Fruit fly (Drosophila melanogaster) whole organism, embryonic: ENCODE data around the gene ProRS-m.

Experiments
- Ada2b ChIP-seq: fragments of 200-800 bp; sonication (Bioruptor generic); IDR thresholded peaks from 2 replicates; pipeline ENCODE4 v1.3.6; 2022; ENCODE audit warnings: missing biosample characterization, missing genetic modification characterization
- Awh ChIP-seq: fragments of 200-800 bp; sonication (Bioruptor generic); IDR thresholded peaks from 2 replicates; pipeline ENCODE4, ENCODE4 v1.3.6; 2022; ENCODE audit warnings: missing biosample characterization, missing genetic modification characterization
- Blimp-1 ChIP-seq: fragments of 200-800 bp; sonication (Bioruptor generic); optimal IDR thresholded peaks from 3 replicates; lab custom pipeline; 2018; ENCODE audit warnings: missing biosample characterization, missing genetic modification characterization, mild to moderate bottlenecking, moderate library complexity, missing genetic modification reagents
- CG11504 ChIP-seq: fragments of 200-800 bp; sonication (Bioruptor generic); optimal IDR thresholded peaks from 3 replicates; lab custom pipeline; 2019; ENCODE audit warnings: missing biosample characterization, mild to moderate bottlenecking, missing genetic modification characterization, moderate library complexity
- CG11695 ChIP-seq: fragments of 200-800 bp; sonication (Bioruptor generic); IDR thresholded peaks from 3 replicates; pipeline ENCODE4 v1.3.6; 2022; ENCODE audit warnings: missing biosample characterization, missing genetic modification characterization
- CG12659 ChIP-seq: fragments of 200-800 bp; sonication (Bioruptor generic); optimal IDR thresholded peaks from 3 replicates; lab custom pipeline; 2017; ENCODE audit warnings: mild to moderate bottlenecking, missing biosample characterization, missing genetic modification reagents, missing genetic modification characterization
- CG13287 ChIP-seq: fragments of 200-800 bp; sonication (Bioruptor generic); IDR thresholded peaks from 2 replicates; pipeline ENCODE4 v1.3.6; 2022; ENCODE audit warnings: missing biosample characterization, missing genetic modification characterization; ENCODE audit not compliant: partially characterized antibody
- CG13296 ChIP-seq: fragments of 200-800 bp; sonication (Bioruptor generic); optimal IDR thresholded peaks from 3 replicates; lab custom pipeline; 2018; ENCODE audit warnings: missing biosample characterization, mild to moderate bottlenecking, missing genetic modification characterization
- CG14050 ChIP-seq: fragments of 200-800 bp; sonication (Bioruptor generic); IDR thresholded peaks from 3 replicates; pipeline ENCODE4 v1.3.6; 2022; ENCODE audit warnings: missing biosample characterization, missing genetic modification characterization
- CG14710 ChIP-seq: fragments of 200-800 bp; sonication (Bioruptor generic); optimal IDR thresholded peaks from 3 replicates; lab custom pipeline; 2019; ENCODE audit warnings: missing biosample characterization, mild to moderate bottlenecking, missing genetic modification characterization, moderate library complexity
- CG15514 ChIP-seq: fragments of 200-800 bp; sonication (Bioruptor generic); optimal IDR thresholded peaks from 3 replicates; lab custom pipeline; 2017; ENCODE audit warnings: missing biosample characterization, missing genetic modification characterization, mild to moderate bottlenecking, moderate library complexity, missing genetic modification reagents
- CG17328 ChIP-seq: fragments of 200-800 bp; sonication (Bioruptor generic); IDR thresholded peaks from 2 replicates; pipeline ENCODE4 v1.3.6; 2022; ENCODE audit warnings: missing biosample characterization, missing genetic modification characterization
- CG30020 ChIP-seq: fragments of 200-800 bp; optimal IDR thresholded peaks from 2 replicates; lab custom pipeline; 2019; ENCODE audit warnings: missing biosample characterization, mild to moderate bottlenecking, missing genetic modification characterization, moderate library complexity
- CG30403 ChIP-seq: fragments of 200-800 bp; sonication (Bioruptor generic); optimal IDR thresholded peaks from 3 replicates; lab custom pipeline; 2016; ENCODE audit warnings: missing biosample characterization, missing genetic modification characterization
- CG30431 ChIP-seq: fragments of 200-800 bp; sonication (Bioruptor generic); optimal IDR thresholded peaks from 2 replicates; lab custom pipeline; 2017; ENCODE audit warnings: missing biosample characterization, missing genetic modification characterization
- CG31388 ChIP-seq: fragments of 200-800 bp; sonication (Bioruptor generic); optimal IDR thresholded peaks from 2 replicates; lab custom pipeline; 2016; ENCODE audit warnings: missing biosample characterization, missing genetic modification characterization
- CG3838 ChIP-seq: fragments of 200-800 bp; sonication (Bioruptor generic); optimal IDR thresholded peaks from 3 replicates; lab custom pipeline; 2016; ENCODE audit warnings: missing biosample characterization, missing genetic modification characterization
- CG4360 ChIP-seq: fragments of 200-800 bp; sonication (Bioruptor generic); IDR thresholded peaks from 2 replicates; pipeline ENCODE4 v1.3.6; 2022; ENCODE audit warnings: missing biosample characterization, missing genetic modification characterization
- CG6683 ChIP-seq: fragments of 200-800 bp; sonication (Bioruptor generic); optimal IDR thresholded peaks from 2 replicates; lab custom pipeline; 2017; ENCODE audit warnings: missing biosample characterization, mild to moderate bottlenecking, missing genetic modification characterization, missing genetic modification reagents
- CG6813 ChIP-seq: fragments of 200-800 bp; sonication (Bioruptor generic); optimal IDR thresholded peaks from 2 replicates; lab custom pipeline; 2017; ENCODE audit warnings: missing biosample characterization, missing genetic modification characterization, mild to moderate bottlenecking, moderate library complexity, missing genetic modification reagents
- CG8388 ChIP-seq: fragments of 200-800 bp; sonication (Bioruptor generic); optimal IDR thresholded peaks from 2 replicates; lab custom pipeline; 2019; ENCODE audit warnings: missing biosample characterization, mild to moderate bottlenecking, missing genetic modification characterization, moderate library complexity
- CG8924 ChIP-seq: fragments of 200-800 bp; optimal IDR thresholded peaks from 3 replicates; lab custom pipeline; 2019; ENCODE audit warnings: missing biosample characterization, mild to moderate bottlenecking, missing genetic modification characterization, moderate library complexity
- CG9609 ChIP-seq: fragments of 200-800 bp; sonication (Bioruptor generic); optimal IDR thresholded peaks from 3 replicates; lab custom pipeline; 2016; ENCODE audit warnings: missing biosample characterization, missing genetic modification characterization
- Camta ChIP-seq: fragments of 200-800 bp; sonication (Bioruptor generic); optimal IDR thresholded peaks from 2 replicates; lab custom pipeline; 2016; ENCODE audit warnings: missing biosample characterization, missing genetic modification characterization
- Elba2 ChIP-seq: fragments of 200-800 bp; sonication (Bioruptor generic); optimal IDR thresholded peaks from 3 replicates; lab custom pipeline; 2016; ENCODE audit warnings: missing biosample characterization, missing genetic modification characterization
- H2.0 ChIP-seq: fragments of 200-800 bp; sonication (Bioruptor generic); IDR thresholded peaks from 2 replicates; pipeline ENCODE4 v1.3.6; 2022; ENCODE audit warnings: missing biosample characterization, missing genetic modification characterization
- HLH3B ChIP-seq: fragments of 200-800 bp; sonication (Bioruptor generic); IDR thresholded peaks from 2 replicates; pipeline ENCODE4 v1.3.6; 2022; ENCODE audit warnings: missing biosample characterization, missing genetic modification characterization
- Hr51 ChIP-seq, 2 experiments: fragments of 200-800 bp; sonication (Bioruptor generic); optimal IDR thresholded peaks; 2 replicates in 1 of 2; 3 replicates in 1 of 2; lab custom pipeline; 2016 to 2018; ENCODE audit warnings: missing biosample characterization in 2 of 2, missing genetic modification characterization in 2 of 2, mild to moderate bottlenecking in 1 of 2, moderate library complexity in 1 of 2
- Hr78 ChIP-seq, 2 experiments: fragments of 200-800 bp in 1 of 2; fragments of >200 bp in 1 of 2; sonication (Bioruptor generic) in 1 of 2; optimal IDR thresholded peaks; 2 replicates each; lab custom pipeline; 2017 to 2019; ENCODE audit warnings: missing biosample characterization in 2 of 2, missing genetic modification characterization in 2 of 2, mild to moderate bottlenecking in 1 of 2, moderate library complexity in 1 of 2
- Max ChIP-seq: fragments of 200-800 bp; sonication (Bioruptor generic); optimal IDR thresholded peaks from 2 replicates; lab custom pipeline; 2016; ENCODE audit warnings: missing biosample characterization, mild to moderate bottlenecking, missing genetic modification characterization
- NC2β ChIP-seq: fragments of 200-800 bp; sonication (Bioruptor generic); optimal IDR thresholded peaks from 2 replicates; lab custom pipeline; 2016; ENCODE audit warnings: missing biosample characterization, missing genetic modification characterization
- NFAT ChIP-seq: fragments of 200-800 bp; sonication (Bioruptor generic); IDR thresholded peaks from 2 replicates; pipeline ENCODE4 v1.3.6; 2022; ENCODE audit warnings: missing biosample characterization, missing genetic modification characterization
- Nf-YB ChIP-seq: fragments of 200-800 bp; sonication (Bioruptor generic); optimal IDR thresholded peaks from 3 replicates; lab custom pipeline; 2019; ENCODE audit warnings: missing biosample characterization, mild to moderate bottlenecking, missing genetic modification characterization, moderate library complexity
- Oli ChIP-seq: fragments of 200-800 bp; sonication (Bioruptor generic); optimal IDR thresholded peaks from 2 replicates; lab custom pipeline; 2018; ENCODE audit warnings: missing biosample characterization, mild to moderate bottlenecking, missing genetic modification characterization, moderate library complexity
- Ptx1 ChIP-seq: fragments of 200-800 bp; sonication (Bioruptor generic); IDR thresholded peaks from 2 replicates; pipeline ENCODE4 v1.3.6; 2022; ENCODE audit warnings: missing biosample characterization, missing genetic modification characterization
- Rx ChIP-seq: fragments of 200-800 bp; sonication (Bioruptor generic); IDR thresholded peaks from 2 replicates; pipeline ENCODE4 v1.3.6; 2022; ENCODE audit warnings: missing biosample characterization, missing genetic modification characterization
- Stat92E ChIP-seq, 3 experiments: fragments of >200 bp in 2 of 3; fragments of 200-800 bp in 1 of 3; sonication (Bioruptor generic) in 1 of 3; optimal IDR thresholded peaks; 2 replicates each; lab custom pipeline; 2017 to 2019; ENCODE audit warnings: missing biosample characterization in 3 of 3, missing genetic modification characterization in 3 of 3, mild to moderate bottlenecking in 1 of 3, moderate library complexity in 1 of 3
- Vsx1 ChIP-seq: fragments of 200-800 bp; sonication (Bioruptor generic); optimal IDR thresholded peaks from 2 replicates; lab custom pipeline; 2017; ENCODE audit warnings: missing biosample characterization, mild to moderate bottlenecking, missing genetic modification characterization, missing genetic modification reagents
- ara ChIP-seq: fragments of 200-800 bp; sonication (Bioruptor generic); IDR thresholded peaks from 2 replicates; pipeline ENCODE4 v1.3.6; 2022; ENCODE audit warnings: missing biosample characterization, missing genetic modification characterization
- crp ChIP-seq, 2 experiments: fragments of 200-800 bp; sonication (Bioruptor generic); optimal IDR thresholded peaks; 2 replicates in 1 of 2; 3 replicates in 1 of 2; lab custom pipeline; 2017; ENCODE audit warnings: missing biosample characterization in 2 of 2, missing genetic modification characterization in 2 of 2, mild to moderate bottlenecking in 1 of 2, moderate library complexity in 1 of 2
- dan ChIP-seq: fragments of 200-800 bp; sonication (Bioruptor generic); IDR thresholded peaks from 2 replicates; pipeline ENCODE4 v1.3.6; 2022; ENCODE audit warnings: missing biosample characterization, missing genetic modification characterization
- jigr1 ChIP-seq: fragments of 200-800 bp; sonication (Bioruptor generic); IDR thresholded peaks from 3 replicates; pipeline ENCODE4 v1.3.6; 2022; ENCODE audit warnings: missing biosample characterization, missing genetic modification characterization
- lab ChIP-seq: fragments of 200-800 bp; sonication (Bioruptor generic); optimal IDR thresholded peaks from 3 replicates; lab custom pipeline; 2017; ENCODE audit warnings: missing biosample characterization, missing genetic modification characterization, mild to moderate bottlenecking, moderate library complexity, missing genetic modification reagents
- sisA ChIP-seq: fragments of 200-800 bp; sonication (Bioruptor generic); IDR thresholded peaks from 2 replicates; pipeline ENCODE4 v1.3.6; 2022; ENCODE audit warnings: missing biosample characterization, missing genetic modification characterization
- ssp ChIP-seq: fragments of 200-800 bp; sonication (Bioruptor generic); IDR thresholded peaks from 2 replicates; pipeline ENCODE4 v1.3.6; 2022; ENCODE audit warnings: missing biosample characterization, missing genetic modification characterization
- sug ChIP-seq: fragments of 200-800 bp; optimal IDR thresholded peaks from 2 replicates; lab custom pipeline; 2019; ENCODE audit warnings: missing biosample characterization, mild to moderate bottlenecking, missing genetic modification characterization, moderate library complexity
- toy ChIP-seq: fragments of 200-800 bp; sonication (Bioruptor generic); IDR thresholded peaks from 2 replicates; pipeline ENCODE4 v1.3.6; 2022; ENCODE audit warnings: missing biosample characterization, missing genetic modification characterization
- ttk ChIP-seq: fragments of 200-800 bp; sonication (Bioruptor generic); IDR thresholded peaks from 2 replicates; pipeline ENCODE4 v2.1.2; 2022; ENCODE audit warnings: missing biosample characterization, missing genetic modification characterization
- vfl ChIP-seq: fragments of 200-800 bp; sonication (Bioruptor generic); optimal IDR thresholded peaks from 2 replicates; lab custom pipeline; 2016; ENCODE audit warnings: missing biosample characterization, missing genetic modification characterization
- zen ChIP-seq: fragments of 200-800 bp; sonication (Bioruptor generic); optimal IDR thresholded peaks from 3 replicates; lab custom pipeline; 2018; ENCODE audit warnings: missing biosample characterization, mild to moderate bottlenecking, missing genetic modification characterization, moderate library complexity

Gene ProRS-m

dm6 chr3L:2651800-2652199, at the start of gene ProRS-m, which contains the start of the genes CG42304 and Snup (continued):
- peak in 1 of 2 experiments; percentile 56 for TF ChIP-seq Hr51 (GFP tag; optimal IDR thresholded peaks at IDR 0.05; lab: Kevin White, UChicago)
- TF ChIP-seq toy (GFP tag; lab: Robert Waterston, UW) = no peak
- no peak for TF ChIP-seq Elba2 (GFP tag; lab: Kevin White, UChicago)
- TF ChIP-seq crp (GFP tag; optimal IDR thresholded peaks at IDR 0.05; lab: Kevin White, UChicago) = peak in 1 of 2 experiments; percentile 4
- TF ChIP-seq CG30403 (GFP tag; lab: Kevin White, UChicago) = peak; percentile 37
- TF ChIP-seq Camta (GFP tag; lab: Kevin White, UChicago) = no peak
- peak; percentile 88 for TF ChIP-seq Ptx1 (GFP tag; lab: Robert Waterston, UW)
- TF ChIP-seq Max (GFP tag; lab: Kevin White, UChicago) = peak; percentile 9
- TF ChIP-seq Vsx1 = no peak
- TF ChIP-seq CG8924 = peak; percentile 61
- peak; percentile 30; the same call in 1 of the 2 replicates for TF ChIP-seq Ada2b (GFP tag; lab: Robert Waterston, UW)
- TF ChIP-seq CG11504 (tag; lab: Kevin White, UChicago) = no peak
- peak in 1 of 3 experiments; percentile 18 for TF ChIP-seq Stat92E (GFP tag; optimal IDR thresholded peaks at IDR 0.05; lab: Kevin White, UChicago)
- TF ChIP-seq CG3838 (GFP tag; lab: Kevin White, UChicago) = no peak
- peak; percentile 50; the same call in 1 of the 3 replicates for TF ChIP-seq CG11695 (GFP tag; lab: Robert Waterston, UW)
- peak; percentile 84 for TF ChIP-seq HLH3B (GFP tag; lab: Robert Waterston, UW)
- TF ChIP-seq zen (tag; lab: Kevin White, UChicago) = peak; percentile 66
- TF ChIP-seq CG4360 (GFP tag; lab: Robert Waterston, UW) = no peak
- TF ChIP-seq Hr78 (GFP tag; optimal IDR thresholded peaks at IDR 0.05; lab: Kevin White, UChicago) = no peak
- peak; percentile 31; the same call in 2 of the 3 replicates for TF ChIP-seq CG14050
- TF ChIP-seq jigr1 (GFP tag; lab: Robert Waterston, UW) = 0 out of 3 replicates have a peak, but pooled peaks have one; percentile 53
- TF ChIP-seq CG6813 (GFP tag; lab: Kevin White, UChicago) = no peak
- TF ChIP-seq Blimp-1 (GFP tag; lab: Kevin White, UChicago) = no peak
- TF ChIP-seq sug (tag; lab: Kevin White, UChicago) = peak; percentile 28
- no peak for TF ChIP-seq CG9609 (GFP tag; lab: Kevin White, UChicago)
- peak; percentile 16 for TF ChIP-seq Oli
- TF ChIP-seq CG31388 = no peak
- TF ChIP-seq ssp (GFP tag; lab: Robert Waterston, UW) = peak; percentile 77
- TF ChIP-seq Nf-YB = no peak
- peak; percentile 61 for TF ChIP-seq CG8388 (GFP tag; lab: Kevin White, UChicago)
- peak; percentile 78 for TF ChIP-seq ttk
- peak; percentile 15 for TF ChIP-seq CG15514 (GFP tag; lab: Kevin White, UChicago)
- no peak for TF ChIP-seq Rx (GFP tag; lab: Robert Waterston, UW)
- no peak for TF ChIP-seq vfl (GFP tag; lab: Kevin White, UChicago)
- TF ChIP-seq NFAT (GFP tag; lab: Robert Waterston, UW) = no peak
- TF ChIP-seq CG14710 = peak; percentile 89
- no peak for TF ChIP-seq CG30431 (GFP tag; lab: Kevin White, UChicago)
- TF ChIP-seq sisA = peak; percentile 73
- TF ChIP-seq CG30020 (tag; lab: Kevin White, UChicago) = no peak
- TF ChIP-seq CG12659 = peak; percentile 25
- TF ChIP-seq lab (GFP tag; lab: Kevin White, UChicago) = no peak
- no peak for TF ChIP-seq CG6683 (GFP tag; lab: Kevin White, UChicago)
- TF ChIP-seq ara (GFP tag; lab: Robert Waterston, UW) = peak; percentile 73
- no peak for TF ChIP-seq dan (GFP tag; lab: Robert Waterston, UW)
- peak; percentile 82 for TF ChIP-seq Awh (GFP tag; lab: Robert Waterston, UW)
- TF ChIP-seq CG17328 (GFP tag; lab: Robert Waterston, UW) = peak; percentile 54; the same call in 1 of the 2 replicates
- TF ChIP-seq CG13296 = no peak
- TF ChIP-seq CG13287 = peak; percentile 62
- peak; percentile 37; the same call in 1 of the 2 replicates for TF ChIP-seq H2.0 (GFP tag; lab: Robert Waterston, UW)
- TF ChIP-seq NC2β (GFP tag; lab: Kevin White, UChicago) = no peak
